Worm (Caenorhabditis elegans) whole organism, late embryonic: ENCODE results near the gene gad-2.

Experiments used
- T23F11.4 ChIP-seq: fragments of 200-800 bp; sonication (Bioruptor generic); optimal IDR thresholded peaks from 2 replicates; lab custom pipeline; 2018; ENCODE audit warnings: mild to moderate bottlenecking, missing genetic modification characterization, missing compliant biosample characterization
- ahr-1 ChIP-seq: sonication (generic microtip); optimal IDR thresholded peaks from 2 replicates; lab custom pipeline; 2016; ENCODE audit warnings: missing genetic modification characterization, missing compliant biosample characterization
- ama-1 ChIP-seq: fragments of 150-350 bp; optimal IDR thresholded peaks from 2 replicates; lab custom pipeline; 2014
- fkh-10 ChIP-seq: fragments of 150-350 bp; optimal IDR thresholded peaks from 2 replicates; lab custom pipeline; 2014; ENCODE audit warnings: missing biosample characterization, missing genetic modification reagents, missing genetic modification characterization
- pag-3 ChIP-seq: sonication (generic microtip); optimal IDR thresholded peaks from 2 replicates; lab custom pipeline; 2016; ENCODE audit warnings: missing compliant biosample characterization, missing genetic modification characterization, borderline replicate concordance
- pha-2 ChIP-seq: sonication (generic microtip); optimal IDR thresholded peaks from 2 replicates; lab custom pipeline; 2017; ENCODE audit warnings: mild to moderate bottlenecking, missing genetic modification characterization, missing compliant biosample characterization
- pha-4 ChIP-seq: fragments of 150-350 bp; optimal IDR thresholded peaks from 2 replicates; lab custom pipeline; 2018; ENCODE audit warnings: missing biosample characterization, missing genetic modification reagents, missing genetic modification characterization
- pqm-1 ChIP-seq: sonication (generic microtip); optimal IDR thresholded peaks from 2 replicates; lab custom pipeline; 2016; ENCODE audit warnings: missing genetic modification characterization, missing compliant biosample characterization
- rnt-1 ChIP-seq: sonication (generic microtip); optimal IDR thresholded peaks from 2 replicates; lab custom pipeline; 2016; ENCODE audit warnings: missing genetic modification characterization, missing compliant biosample characterization
- unc-55 ChIP-seq: sonication (generic microtip); optimal IDR thresholded peaks from 2 replicates; lab custom pipeline; 2017; ENCODE audit warnings: missing biosample characterization, missing genetic modification reagents, missing genetic modification characterization
- unc-86 ChIP-seq: sonication (generic microtip); optimal IDR thresholded peaks from 2 replicates; lab custom pipeline; 2016; ENCODE audit warnings: missing genetic modification characterization, missing compliant biosample characterization

DNA sequence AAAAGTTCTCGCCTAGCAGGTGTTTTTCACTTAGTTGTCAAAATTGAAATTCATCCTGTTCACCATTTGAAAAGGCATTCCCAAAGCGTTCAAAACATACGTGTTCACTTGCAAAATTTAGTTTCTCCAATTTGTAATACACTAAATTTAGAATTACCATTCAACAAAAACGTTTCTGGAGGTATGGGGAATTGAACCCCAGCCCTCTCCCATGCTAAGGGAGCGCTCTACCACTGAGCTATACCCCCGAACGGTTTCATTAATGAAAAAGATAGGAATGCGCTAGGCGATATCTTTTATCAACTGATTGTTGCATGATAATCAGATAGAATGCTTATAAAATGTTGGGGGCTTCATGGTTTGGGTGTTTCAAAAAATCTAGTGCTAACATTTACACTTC, 14.7 kb upstream of the gad-2 start:
- TF ChIP-seq unc-86 (no peak), pqm-1 (tag; lab: Kevin White, UChicago) (no peak), pag-3 (tag; lab: Kevin White, UChicago) (no peak), T23F11.4 (GFP tag; lab: Kevin White, UChicago) (no peak), ama-1 (lab: Kevin White, UChicago) (no peak), unc-55 (GFP tag; lab: Kevin White, UChicago) (no peak), rnt-1 (tag; lab: Kevin White, UChicago) (no peak), fkh-10 (GFP tag; lab: Kevin White, UChicago) (no peak), pha-4 (no peak), pha-2 (tag; lab: Kevin White, UChicago) (no peak), ahr-1 (tag; lab: Kevin White, UChicago) (no peak)
